Worm (Caenorhabditis elegans): Measurements from ENCODE around the gene col-122.

ce11 chrIV:9514132-9514531 lies 49.0 kb upstream of the col-122 start:
- TF ChIP-seq dao-5 (tag; optimal IDR thresholded peaks at IDR 0.05) (no peak), him-1 (tag; optimal IDR thresholded peaks at IDR 0.05) (no peak), W03F9.2 (tag; optimal IDR thresholded peaks at IDR 0.05) (no peak)

All from whole organism, L4/young adult.